Fruit fly (Drosophila melanogaster): ENCODE results near the gene CG43740.
A peak's percentile ranks its signal among the peaks of the same experiment; 100 is the strongest.

Gene CG43740

dm6 chrX:10333352-10333751 lies at the start of gene CG43740:
Gene CG43740, plus strand, starts transcription at chrX:10333652.
- no peak for TF ChIP-seq noc (tag; optimal IDR thresholded peaks at IDR 0.05)

DNA sequence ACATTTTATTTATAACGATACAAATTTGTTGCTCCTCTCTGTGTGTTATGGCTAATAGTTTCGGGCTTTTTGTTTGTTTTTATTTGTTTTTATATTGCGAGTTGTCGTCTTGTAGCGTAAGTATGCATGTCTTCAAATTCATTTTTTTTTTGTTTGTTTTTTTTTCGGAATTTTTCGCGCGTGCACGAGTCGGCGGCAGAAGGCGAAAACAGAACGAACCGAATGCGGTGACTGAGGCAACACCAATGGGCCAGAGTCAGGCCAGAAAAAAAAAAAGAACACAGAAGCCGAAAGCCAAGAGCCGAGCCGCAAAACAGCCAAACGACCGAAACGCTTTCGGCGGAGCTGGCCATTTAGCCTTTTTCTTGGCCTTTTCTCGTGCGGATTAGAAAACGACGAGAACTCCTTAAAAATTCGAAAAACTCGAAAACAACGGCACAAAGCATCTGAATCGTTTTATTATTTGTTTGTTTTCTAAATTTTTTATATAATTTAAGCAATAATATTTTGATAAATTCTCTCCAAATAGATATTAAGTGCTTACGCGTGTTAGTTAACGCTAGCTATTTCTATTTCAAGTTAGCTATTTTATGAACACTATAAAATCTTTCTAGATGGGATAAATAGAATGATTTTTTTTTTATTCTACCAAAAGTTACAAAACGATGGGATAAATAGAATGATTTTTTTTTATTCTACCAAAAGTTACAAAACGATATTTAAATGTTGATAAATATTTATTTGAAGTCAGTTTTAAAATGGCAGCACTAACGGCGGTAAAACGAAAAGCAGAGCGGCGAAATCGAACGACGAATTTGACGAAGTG lies 43.3 kb upstream of the CG43740 start:
- no peak for TF ChIP-seq noc (tag; optimal IDR thresholded peaks at IDR 0.05)

- no peak for TF ChIP-seq noc (tag; optimal IDR thresholded peaks at IDR 0.05)
Measured at dm6 chrX:10290761-10291041, 42.8 kb upstream of the CG43740 start.

- no peak for TF ChIP-seq noc (tag; optimal IDR thresholded peaks at IDR 0.05)
Measured at dm6 chrX:10300140-10300539, 33.3 kb upstream of the CG43740 start.

DNA sequence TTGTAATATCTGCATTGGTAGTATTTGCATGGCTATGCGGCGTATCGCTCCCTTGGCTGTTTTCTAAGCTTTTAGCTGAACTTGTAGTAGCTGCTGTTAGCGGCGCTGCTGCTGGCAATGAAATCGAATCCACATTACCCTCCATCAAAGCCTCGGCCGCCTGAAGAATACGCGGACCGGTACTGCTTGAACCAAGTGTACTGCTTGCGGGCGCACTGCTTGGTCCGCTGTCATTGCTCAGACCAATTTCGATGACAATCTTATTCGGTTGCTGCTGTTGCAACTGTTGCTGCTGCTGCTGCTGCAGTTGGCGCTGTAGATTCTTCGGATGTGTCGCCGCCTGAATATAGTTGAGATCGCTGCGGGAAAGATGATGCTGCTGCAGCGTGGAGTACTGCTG lies 25.5 kb upstream of the CG43740 start:
- no peak for TF ChIP-seq noc (tag; optimal IDR thresholded peaks at IDR 0.05)

DNA sequence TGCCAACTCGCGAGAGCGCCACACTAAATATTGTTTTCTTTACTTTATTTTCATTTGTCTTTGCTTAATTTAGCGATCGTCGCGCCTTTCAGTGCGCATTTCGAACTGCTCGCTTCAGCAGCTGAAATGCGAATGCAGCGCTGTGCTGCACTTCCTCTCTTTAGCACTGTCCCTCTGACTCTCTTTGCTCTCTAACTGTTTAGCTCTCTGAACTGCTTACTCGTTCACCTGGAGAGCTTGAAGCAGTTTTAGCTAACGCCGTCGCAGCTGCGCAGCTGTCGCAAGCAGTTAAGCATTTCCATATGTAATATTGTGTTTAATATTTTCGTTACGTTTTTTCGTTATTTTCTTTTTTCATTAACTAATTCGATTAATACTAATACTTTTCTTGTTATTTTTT lies 24.5 kb upstream of the CG43740 start:
- no peak for TF ChIP-seq noc (tag; optimal IDR thresholded peaks at IDR 0.05)

DNA sequence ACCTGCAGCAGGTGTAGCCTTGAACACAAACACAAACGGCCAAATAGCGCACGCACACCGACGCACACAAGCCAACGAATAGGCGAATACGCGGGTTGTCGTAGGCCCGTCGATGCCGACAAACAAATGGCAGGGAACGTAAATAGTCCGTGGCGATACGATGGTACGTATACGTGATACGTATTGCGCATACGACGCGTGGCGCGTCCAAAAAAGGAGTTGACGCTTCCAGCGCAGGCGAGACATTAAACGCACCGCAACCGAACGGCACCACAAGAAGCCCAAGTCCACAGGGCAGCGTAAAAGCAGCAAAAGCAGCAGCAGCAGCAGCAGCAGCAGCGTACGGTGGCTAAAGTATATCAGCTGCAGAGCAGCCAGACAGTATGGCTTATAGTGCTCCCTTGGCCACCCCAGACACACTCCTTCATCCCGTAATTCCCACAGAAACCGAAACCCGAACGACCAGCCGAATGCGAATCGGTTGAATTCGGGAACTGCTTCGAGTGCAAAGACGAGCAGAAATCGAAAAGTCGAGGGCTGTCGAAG lies 15.0 kb upstream of the CG43740 start:
- no peak for TF ChIP-seq noc (tag; optimal IDR thresholded peaks at IDR 0.05)

DNA sequence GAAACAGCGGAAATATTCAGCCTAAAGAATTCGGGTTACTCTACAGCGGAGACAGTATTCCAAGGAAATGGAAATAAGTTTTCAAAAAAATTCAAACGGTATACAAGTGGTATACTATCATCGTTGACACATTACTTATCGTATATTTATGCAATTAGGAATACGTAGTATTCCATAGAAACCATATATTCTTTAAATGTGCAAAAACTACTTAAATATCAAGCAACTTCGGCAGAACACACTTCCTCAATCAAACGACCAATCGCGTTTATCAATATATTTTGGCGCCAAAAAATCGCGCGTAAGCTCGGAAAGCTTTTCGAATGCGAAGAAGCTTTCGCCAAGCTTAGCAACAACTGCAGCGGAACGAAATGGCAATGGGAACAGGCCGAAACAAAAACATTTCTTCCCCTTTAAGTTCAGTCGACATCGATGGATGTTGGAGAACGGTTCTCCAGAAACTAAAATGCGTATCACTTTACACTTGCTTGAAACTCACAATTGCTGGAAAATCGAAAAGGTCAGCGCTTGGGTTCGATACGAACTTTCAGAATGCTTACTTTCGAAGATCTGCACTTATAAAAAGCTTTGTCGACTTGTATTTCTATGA lies 14.4 kb upstream of the CG43740 start:
- TF ChIP-seq noc (tag; optimal IDR thresholded peaks at IDR 0.05), result no peak

dm6 chrX:10320425-10320978 lies 12.9 kb upstream of the CG43740 start:
- TF ChIP-seq noc (tag; optimal IDR thresholded peaks at IDR 0.05), result no peak

DNA sequence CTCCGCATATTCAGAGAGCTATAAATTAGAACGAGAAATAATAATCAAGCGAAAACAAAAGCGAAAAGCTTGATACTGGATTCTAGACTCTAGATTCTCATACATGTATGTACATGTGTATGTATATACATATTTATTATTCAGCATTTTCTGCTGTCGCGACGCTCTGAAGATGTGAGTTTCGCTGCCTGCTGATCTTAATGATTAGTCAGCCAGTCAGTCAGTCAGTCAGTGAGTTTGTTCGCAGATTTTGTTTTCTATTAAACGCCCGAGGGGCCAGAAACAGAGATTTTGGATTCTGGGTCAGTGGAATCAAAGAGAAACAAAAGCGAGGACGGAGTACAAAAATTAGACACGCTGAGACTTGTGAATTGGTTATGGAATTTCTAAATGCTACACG lies 11.2 kb upstream of the CG43740 start:
- TF ChIP-seq noc (tag; optimal IDR thresholded peaks at IDR 0.05), result peak; percentile 29

dm6 chrX:10324836-10325566 lies 8.5 kb upstream of the CG43740 start:
- peak; percentile 6 for TF ChIP-seq noc (tag; optimal IDR thresholded peaks at IDR 0.05)

dm6 chrX:10325567-10326345 lies 7.7 kb upstream of the CG43740 start, which contains the start of gene alpha-Man-Ia:
Gene alpha-Man-Ia, minus strand, starts transcription at chrX:10325958.
- TF ChIP-seq noc (tag; optimal IDR thresholded peaks at IDR 0.05), result no peak

DNA sequence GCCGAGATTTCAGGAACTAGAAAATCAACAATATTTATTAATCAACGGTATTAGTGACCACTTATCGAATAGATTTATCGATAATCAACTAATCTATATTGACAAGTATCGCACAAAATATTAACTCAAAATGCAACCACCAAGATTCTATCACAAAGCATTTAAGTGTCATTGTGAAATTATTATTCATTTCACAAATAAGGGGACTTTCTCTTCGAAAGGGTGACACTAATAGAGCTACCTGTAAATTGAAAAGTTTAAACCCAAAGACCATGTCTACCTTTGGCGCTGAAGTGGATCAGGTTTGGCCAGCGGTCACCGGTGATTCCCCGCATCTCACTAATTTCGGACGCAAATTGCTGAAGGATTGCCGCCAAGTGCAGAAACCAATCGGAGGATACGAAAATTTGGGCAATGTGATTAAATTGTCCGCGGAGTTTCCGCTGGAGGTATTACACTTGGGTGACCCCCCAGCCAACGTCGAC lies 7.1 kb upstream of the CG43740 start, which contains the start of gene CG2909:
Gene CG2909, plus strand, starts transcription at position 119 of the 485 bp plus-strand sequence.
- no peak for TF ChIP-seq noc (tag; optimal IDR thresholded peaks at IDR 0.05)

- TF ChIP-seq noc (tag; optimal IDR thresholded peaks at IDR 0.05), result peak; percentile 62
Measured at dm6 chrX:10329659-10330289, 3.7 kb upstream of the CG43740 start, which contains the start of gene Gip. Gene Gip, minus strand, starts transcription at chrX:10329872.

- TF ChIP-seq noc (tag; optimal IDR thresholded peaks at IDR 0.05), result no peak
Measured at dm6 chrX:10331718-10332117, 1.7 kb upstream of the CG43740 start, which contains the start of gene CG15306. Gene CG15306, minus strand, starts transcription at chrX:10331818.
